Worm (Caenorhabditis elegans): Measurements from ENCODE around the gene srx-21.

ce11 chrV:628527-628926 lies 48.3 kb upstream of the srx-21 start, which contains the start of gene F48G7.9:
- TF ChIP-seq flt-1 (GFP tag; IDR thresholded peaks at IDR 0.05) (no peak), ztf-23 (GFP tag; IDR thresholded peaks at IDR 0.05) (no peak), tab-1 (GFP tag; IDR thresholded peaks at IDR 0.05) (no peak), T22C8.4 (GFP tag; IDR thresholded peaks at IDR 0.05) (no peak), ztf-29 (GFP tag; IDR thresholded peaks at IDR 0.05) (no peak), ref-1 (GFP tag; conservative IDR thresholded peaks at IDR 0.05) (no peak), klf-2 (GFP tag; conservative IDR thresholded peaks at IDR 0.05) (no peak), cog-1 (tag; optimal IDR thresholded peaks at IDR 0.05) (no peak), med-1 (GFP tag; optimal IDR thresholded peaks at IDR 0.05; ENCODE audit: insufficient read depth) (no peak)
